Fruit fly (Drosophila melanogaster) whole organism, adult: ENCODE data around the gene CG31050.

Experiments used
- CG12768 ChIP-seq: fragments of 200-800 bp; sonication (Bioruptor generic); optimal IDR thresholded peaks from 2 replicates; lab custom pipeline; 2017; ENCODE audit warnings: missing biosample characterization, missing genetic modification characterization, mild to moderate bottlenecking, moderate library complexity, missing genetic modification reagents
- CG14711 ChIP-seq: fragments of 200-800 bp; sonication (Bioruptor generic); optimal IDR thresholded peaks from 2 replicates; lab custom pipeline; 2018; ENCODE audit warnings: missing biosample characterization, mild to moderate bottlenecking, missing genetic modification characterization, moderate library complexity
- CG7101 ChIP-seq: fragments of 200-800 bp; sonication (Bioruptor generic); optimal IDR thresholded peaks from 2 replicates; lab custom pipeline; 2018; ENCODE audit warnings: missing biosample characterization, mild to moderate bottlenecking, missing genetic modification characterization, moderate library complexity
- bab1 ChIP-seq: fragments of 200-800 bp; sonication (Bioruptor generic); optimal IDR thresholded peaks from 3 replicates; lab custom pipeline; 2019; ENCODE audit warnings: missing biosample characterization, mild to moderate bottlenecking, missing genetic modification characterization, moderate library complexity
- cic ChIP-seq: fragments of 200-800 bp; sonication (Bioruptor generic); optimal IDR thresholded peaks from 2 replicates; lab custom pipeline; 2017; ENCODE audit warnings: missing biosample characterization, mild to moderate bottlenecking, missing genetic modification characterization, moderate library complexity
- tj ChIP-seq: fragments of 200-800 bp; sonication (Bioruptor generic); optimal IDR thresholded peaks from 3 replicates; lab custom pipeline; 2017; ENCODE audit warnings: missing biosample characterization, mild to moderate bottlenecking, missing genetic modification characterization, moderate library complexity

DNA sequence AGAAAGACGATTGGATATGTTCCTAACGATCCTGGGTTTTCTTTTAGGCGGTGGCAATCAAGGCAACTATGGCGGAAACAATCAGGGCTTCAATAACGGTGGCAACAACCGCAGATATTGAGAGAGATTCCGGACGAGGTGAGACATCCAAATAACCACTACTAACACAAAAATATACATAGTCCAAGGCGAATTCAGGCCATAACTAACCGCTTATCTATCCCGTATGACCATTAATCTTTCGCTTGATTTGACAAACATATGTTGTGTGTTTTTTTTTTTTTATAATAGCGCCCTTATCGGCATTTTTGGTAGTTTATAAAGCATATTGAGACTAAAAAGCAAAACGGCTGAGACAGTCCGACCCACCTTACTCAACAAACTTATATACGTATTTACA lies 46.7 kb downstream of the CG31050 start:
- TF ChIP-seq CG12768 (GFP tag; lab: Kevin White, UChicago) (no peak), bab1 (GFP tag; lab: Kevin White, UChicago) (no peak), CG7101 (no peak), CG14711 (tag; lab: Kevin White, UChicago) (no peak), cic (GFP tag; lab: Kevin White, UChicago) (no peak), tj (no peak)
